Worm (Caenorhabditis elegans) whole organism, late embryonic: ENCODE measurements around the gene F18C5.10.

Experiments
- C38D4.7 ChIP-seq: fragments of 200-800 bp; sonication (Bioruptor generic); optimal IDR thresholded peaks from 2 replicates; lab custom pipeline; 2018; ENCODE audit warnings: mild to moderate bottlenecking, missing genetic modification characterization, moderate library complexity, missing compliant biosample characterization
- F13H6.1 ChIP-seq: sonication (generic microtip); optimal IDR thresholded peaks from 2 replicates; lab custom pipeline; 2016; ENCODE audit warnings: missing genetic modification characterization, missing compliant biosample characterization
- K02D7.2 ChIP-seq: sonication (generic microtip); optimal IDR thresholded peaks from 2 replicates; lab custom pipeline; 2017; ENCODE audit warnings: mild to moderate bottlenecking, missing genetic modification characterization, missing compliant biosample characterization
- T23F11.4 ChIP-seq: fragments of 200-800 bp; sonication (Bioruptor generic); optimal IDR thresholded peaks from 2 replicates; lab custom pipeline; 2018; ENCODE audit warnings: mild to moderate bottlenecking, missing genetic modification characterization, missing compliant biosample characterization
- ama-1 ChIP-seq: fragments of 150-350 bp; optimal IDR thresholded peaks from 2 replicates; lab custom pipeline; 2014
- ceh-14 ChIP-seq: sonication (generic microtip); optimal IDR thresholded peaks from 2 replicates; lab custom pipeline; 2016; ENCODE audit warnings: missing genotype, missing genetic modification characterization, missing compliant biosample characterization
- ceh-2 ChIP-seq: sonication (generic microtip); optimal IDR thresholded peaks from 2 replicates; lab custom pipeline; 2016; ENCODE audit warnings: missing genotype, missing genetic modification characterization, missing compliant biosample characterization
- ceh-22 ChIP-seq: sonication (generic microtip); optimal IDR thresholded peaks from 2 replicates; lab custom pipeline; 2017; ENCODE audit warnings: missing biosample characterization, missing genetic modification characterization
- ceh-31 ChIP-seq: sonication (generic microtip); optimal IDR thresholded peaks from 2 replicates; lab custom pipeline; 2016; ENCODE audit warnings: missing genetic modification characterization, missing compliant biosample characterization
- ceh-34 ChIP-seq: sonication (generic microtip); optimal IDR thresholded peaks from 2 replicates; lab custom pipeline; 2016; ENCODE audit warnings: mild to moderate bottlenecking, missing genetic modification characterization, missing compliant biosample characterization
- dmd-4 ChIP-seq: sonication (generic microtip); optimal IDR thresholded peaks from 2 replicates; lab custom pipeline; 2016; ENCODE audit warnings: borderline replicate concordance, missing genetic modification characterization, missing compliant biosample characterization
- dve-1 ChIP-seq: sonication (generic microtip); optimal IDR thresholded peaks from 2 replicates; lab custom pipeline; 2017; ENCODE audit warnings: antibody characterized with exemption, mild to moderate bottlenecking, missing genetic modification characterization, missing compliant biosample characterization
- elt-2 ChIP-seq: sonication (generic microtip); optimal IDR thresholded peaks from 2 replicates; lab custom pipeline; 2016; ENCODE audit warnings: missing genetic modification reagents, missing genetic modification characterization, missing compliant biosample characterization
- ets-4 ChIP-seq: sonication (generic microtip); optimal IDR thresholded peaks from 2 replicates; lab custom pipeline; 2016; ENCODE audit warnings: missing genetic modification characterization, missing compliant biosample characterization
- fax-1 ChIP-seq: sonication (generic microtip); optimal IDR thresholded peaks from 2 replicates; lab custom pipeline; 2016; ENCODE audit warnings: missing genotype, missing genetic modification characterization, missing compliant biosample characterization
- fkh-10 ChIP-seq: fragments of 150-350 bp; optimal IDR thresholded peaks from 2 replicates; lab custom pipeline; 2014; ENCODE audit warnings: missing biosample characterization, missing genetic modification reagents, missing genetic modification characterization
- gmeb-2 ChIP-seq: sonication (generic microtip); optimal IDR thresholded peaks from 2 replicates; lab custom pipeline; 2016; ENCODE audit warnings: missing genetic modification characterization, inconsistent platforms, missing compliant biosample characterization
- hlh-13 ChIP-seq: fragments of 200-800 bp; sonication (Bioruptor generic); optimal IDR thresholded peaks from 2 replicates; lab custom pipeline; 2018; ENCODE audit warnings: mild to moderate bottlenecking, missing genetic modification characterization, missing compliant biosample characterization
- hlh-30 ChIP-seq: sonication (generic microtip); optimal IDR thresholded peaks from 2 replicates; lab custom pipeline; 2017; ENCODE audit warnings: antibody characterized with exemption, missing genetic modification characterization, missing compliant biosample characterization; ENCODE audit not compliant: insufficient read depth
- hlh-6 ChIP-seq: sonication (generic microtip); optimal IDR thresholded peaks from 2 replicates; lab custom pipeline; 2016; ENCODE audit warnings: missing genotype, missing genetic modification characterization, missing compliant biosample characterization
- lin-11 ChIP-seq: fragments of 200-800 bp; sonication (Bioruptor generic); optimal IDR thresholded peaks from 2 replicates; lab custom pipeline; 2018; ENCODE audit warnings: mild to moderate bottlenecking, missing genetic modification characterization, missing compliant biosample characterization
- madf-2 ChIP-seq: sonication (generic microtip); optimal IDR thresholded peaks from 2 replicates; lab custom pipeline; 2017; ENCODE audit warnings: missing genetic modification characterization, missing compliant biosample characterization
- nfya-1 ChIP-seq: sonication (generic microtip); optimal IDR thresholded peaks from 2 replicates; lab custom pipeline; 2017; ENCODE audit warnings: missing genetic modification characterization, mild to moderate bottlenecking, missing compliant biosample characterization, antibody characterized with exemption, moderate library complexity
- nhr-11 ChIP-seq: fragments of 150-350 bp; optimal IDR thresholded peaks from 2 replicates; lab custom pipeline; 2014; ENCODE audit warnings: missing biosample characterization, missing genetic modification characterization
- npax-4 ChIP-seq: sonication (generic microtip); optimal IDR thresholded peaks from 2 replicates; lab custom pipeline; 2016; ENCODE audit warnings: missing genetic modification characterization, missing compliant biosample characterization
- pag-3 ChIP-seq: sonication (generic microtip); optimal IDR thresholded peaks from 2 replicates; lab custom pipeline; 2016; ENCODE audit warnings: missing compliant biosample characterization, missing genetic modification characterization, borderline replicate concordance
- pat-9 ChIP-seq: fragments of 200-800 bp; sonication (Bioruptor generic); optimal IDR thresholded peaks from 2 replicates; lab custom pipeline; 2018; ENCODE audit warnings: mild to moderate bottlenecking, missing genetic modification characterization, moderate library complexity, missing compliant biosample characterization
- pax-1 ChIP-seq: fragments of 150-350 bp; optimal IDR thresholded peaks from 2 replicates; lab custom pipeline; 2014; ENCODE audit warnings: missing biosample characterization, missing genetic modification characterization
- pqm-1 ChIP-seq: sonication (generic microtip); optimal IDR thresholded peaks from 2 replicates; lab custom pipeline; 2016; ENCODE audit warnings: missing genetic modification characterization, missing compliant biosample characterization
- pros-1 ChIP-seq: fragments of 150-350 bp; optimal IDR thresholded peaks from 2 replicates; lab custom pipeline; 2014; ENCODE audit warnings: missing biosample characterization, missing genetic modification reagents, missing genetic modification characterization
- sox-4 ChIP-seq: sonication (generic microtip); optimal IDR thresholded peaks from 2 replicates; lab custom pipeline; 2017; ENCODE audit warnings: mild to moderate bottlenecking, missing genetic modification characterization, inconsistent platforms, missing compliant biosample characterization
- tbx-2 ChIP-seq: sonication (generic microtip); optimal IDR thresholded peaks from 2 replicates; lab custom pipeline; 2016; ENCODE audit warnings: missing genetic modification characterization, missing compliant biosample characterization
- ttx-3 ChIP-seq: sonication (generic microtip); optimal IDR thresholded peaks from 2 replicates; lab custom pipeline; 2016; ENCODE audit warnings: missing genetic modification reagents, missing genetic modification characterization, missing compliant biosample characterization
- unc-3 ChIP-seq, 2 experiments: fragments of 200-800 bp in 1 of 2; sonication (Bioruptor generic) in 1 of 2; sonication (generic microtip) in 1 of 2; conservative IDR thresholded peaks in 1 of 2; optimal IDR thresholded peaks in 1 of 2; 2 replicates each; pipeline versions ENCODE4 v1.3.6 to Lab custom; 2016 to 2022; ENCODE audit warnings: missing compliant biosample characterization in 2 of 2, missing genetic modification characterization in 2 of 2, missing genetic modification reagents in 1 of 2
- unc-55 ChIP-seq: sonication (generic microtip); optimal IDR thresholded peaks from 2 replicates; lab custom pipeline; 2017; ENCODE audit warnings: missing biosample characterization, missing genetic modification reagents, missing genetic modification characterization
- unc-86 ChIP-seq: sonication (generic microtip); optimal IDR thresholded peaks from 2 replicates; lab custom pipeline; 2016; ENCODE audit warnings: missing genetic modification characterization, missing compliant biosample characterization
- ztf-16 ChIP-seq: sonication (generic microtip); optimal IDR thresholded peaks from 2 replicates; lab custom pipeline; 2017; ENCODE audit warnings: missing genetic modification characterization, missing compliant biosample characterization

F18C5.10 gene

ce11 chrII:6588605-6589292 is 27.5 kb upstream of the F18C5.10 start, which contains the start of gene icd-1 (continued):
- TF ChIP-seq ttx-3 (tag; lab: Kevin White, UChicago), result no peak
- TF ChIP-seq dmd-4 (tag; lab: Kevin White, UChicago), result no peak
- TF ChIP-seq npax-4, result no peak
- TF ChIP-seq ets-4 (tag; lab: Kevin White, UChicago), result no peak
- peak; percentile 87 for TF ChIP-seq pax-1 (tag; lab: Kevin White, UChicago)
- TF ChIP-seq tbx-2 (tag; lab: Kevin White, UChicago), result peak; percentile 87
- peak; percentile 59 for TF ChIP-seq pros-1 (tag; lab: Kevin White, UChicago)
- TF ChIP-seq pqm-1, result no peak
- TF ChIP-seq gmeb-2 (tag; lab: Kevin White, UChicago), result no peak
- peak; percentile 84 for TF ChIP-seq dve-1 (tag; lab: Kevin White, UChicago)
- no peak for TF ChIP-seq madf-2 (tag; lab: Kevin White, UChicago)
- no peak for TF ChIP-seq hlh-6
- no peak for TF ChIP-seq sox-4 (tag; lab: Kevin White, UChicago)
- no peak for TF ChIP-seq C38D4.7
- no peak for TF ChIP-seq pag-3 (tag; lab: Kevin White, UChicago)
- TF ChIP-seq nhr-11 (tag; lab: Kevin White, UChicago), result peak; percentile 66
- TF ChIP-seq ceh-22 (tag; lab: Kevin White, UChicago), result no peak

ce11 chrII:6587264-6587870 is 26.1 kb upstream of the F18C5.10 start, which contains the start of gene C56C10.7:
Gene C56C10.7, minus strand, starts transcription at chrII:6587575.
- no peak for TF ChIP-seq F13H6.1
- TF ChIP-seq ama-1 (lab: Kevin White, UChicago), result peak; percentile 43
- no peak for TF ChIP-seq dmd-4 (tag; lab: Kevin White, UChicago)
- no peak for TF ChIP-seq pqm-1
- TF ChIP-seq npax-4, result no peak

ce11 chrII:6582758-6583157 is 21.5 kb upstream of the F18C5.10 start, which contains the start of gene C56C10.4:
Gene C56C10.4, plus strand, starts transcription at chrII:6583058.
- no peak for TF ChIP-seq ceh-2 (tag; lab: Kevin White, UChicago)
- TF ChIP-seq unc-3 (GFP tag; conservative IDR thresholded peaks at IDR 0.05; lab: Robert Waterston, UW), result no peak
- TF ChIP-seq unc-3 (tag; optimal IDR thresholded peaks at IDR 0.05; lab: Kevin White, UChicago), result no peak
- no peak for TF ChIP-seq ceh-31
- TF ChIP-seq lin-11 (tag; lab: Kevin White, UChicago), result no peak
- TF ChIP-seq madf-2 (tag; lab: Kevin White, UChicago), result no peak
- TF ChIP-seq hlh-30 (tag; lab: Kevin White, UChicago), result no peak

ce11 chrII:6581236-6581635 is 20.0 kb upstream of the F18C5.10 start, which contains the start of gene C56C10.6:
Gene C56C10.6, minus strand, starts transcription at chrII:6581336.
- TF ChIP-seq hlh-13 (no peak), pqm-1 (no peak), fkh-10 (GFP tag; lab: Kevin White, UChicago) (no peak), madf-2 (tag; lab: Kevin White, UChicago) (no peak), npax-4 (no peak)

ce11 chrII:6578378-6578777 is 17.1 kb upstream of the F18C5.10 start, which contains the start of gene sra-31:
Gene sra-31, minus strand, starts transcription at chrII:6578478.
- TF ChIP-seq tbx-2 (tag; lab: Kevin White, UChicago) (no peak), pax-1 (tag; lab: Kevin White, UChicago) (no peak), unc-3 (GFP tag; conservative IDR thresholded peaks at IDR 0.05; lab: Robert Waterston, UW) (no peak), unc-3 (tag; optimal IDR thresholded peaks at IDR 0.05; lab: Kevin White, UChicago) (no peak), unc-55 (no peak), elt-2 (tag; lab: Kevin White, UChicago) (no peak), K02D7.2 (tag; lab: Kevin White, UChicago) (no peak), pat-9 (tag; lab: Kevin White, UChicago) (no peak), ceh-34 (tag; lab: Kevin White, UChicago) (no peak), ztf-16 (no peak), nfya-1 (tag; lab: Kevin White, UChicago) (no peak), T23F11.4 (GFP tag; lab: Kevin White, UChicago) (no peak), hlh-6 (no peak), pag-3 (tag; lab: Kevin White, UChicago) (no peak), fax-1 (tag; lab: Kevin White, UChicago) (no peak), dve-1 (tag; lab: Kevin White, UChicago) (no peak), ceh-14 (tag; lab: Kevin White, UChicago) (no peak), unc-86 (no peak), nhr-11 (tag; lab: Kevin White, UChicago) (no peak), F13H6.1 (no peak), dmd-4 (tag; lab: Kevin White, UChicago) (no peak)
- TF ChIP-seq, all 69 proteins: peak for 0
